Fruit fly (Drosophila melanogaster) whole organism, embryonic: ENCODE measurements around the gene Nup358.

Source experiments
- CG1024 ChIP-seq: fragments of 200-800 bp; sonication (Bioruptor generic); IDR thresholded peaks from 2 replicates; pipeline ENCODE4 v1.3.6; 2022; ENCODE audit warnings: missing biosample characterization, missing genetic modification characterization
- CG11456 ChIP-seq: fragments of 200-800 bp; sonication (Bioruptor generic); IDR thresholded peaks from 3 replicates; pipeline ENCODE4 v1.3.6; 2022; ENCODE audit warnings: missing biosample characterization, missing genetic modification characterization
- CG11723 ChIP-seq: fragments of 200-800 bp; sonication (Bioruptor generic); optimal IDR thresholded peaks from 2 replicates; lab custom pipeline; 2017; ENCODE audit warnings: missing biosample characterization, mild to moderate bottlenecking, missing genetic modification characterization
- CG13894 ChIP-seq: fragments of 200-800 bp; sonication (Bioruptor generic); optimal IDR thresholded peaks from 3 replicates; lab custom pipeline; 2018; ENCODE audit warnings: missing biosample characterization, mild to moderate bottlenecking, missing genetic modification characterization, moderate library complexity
- CG14441 ChIP-seq: fragments of 200-800 bp; sonication (Bioruptor generic); IDR thresholded peaks from 2 replicates; pipeline ENCODE4 v1.3.6; 2022; ENCODE audit warnings: missing biosample characterization, missing genetic modification characterization
- CG15269 ChIP-seq: fragments of 200-800 bp; sonication (Bioruptor generic); optimal IDR thresholded peaks from 2 replicates; lab custom pipeline; 2018; ENCODE audit warnings: missing biosample characterization, mild to moderate bottlenecking, missing genetic modification characterization, moderate library complexity
- CG1529 ChIP-seq: fragments of 200-800 bp; sonication (Bioruptor generic); optimal IDR thresholded peaks from 3 replicates; lab custom pipeline; 2018; ENCODE audit warnings: missing biosample characterization, missing genetic modification characterization
- CG1602 ChIP-seq: fragments of 200-800 bp; sonication (Bioruptor generic); optimal IDR thresholded peaks from 3 replicates; lab custom pipeline; 2016; ENCODE audit warnings: missing biosample characterization, missing genetic modification characterization
- CG16863 ChIP-seq: fragments of 200-800 bp; sonication (Bioruptor generic); optimal IDR thresholded peaks from 3 replicates; lab custom pipeline; 2016; ENCODE audit warnings: missing biosample characterization, missing genetic modification characterization
- CG17612 ChIP-seq: fragments of 200-800 bp; sonication (Bioruptor generic); IDR thresholded peaks from 2 replicates; pipeline ENCODE4 v1.3.6; 2022; ENCODE audit warnings: missing biosample characterization, missing genetic modification characterization
- CG18476 ChIP-seq: fragments of 200-800 bp; sonication (Bioruptor generic); optimal IDR thresholded peaks from 2 replicates; lab custom pipeline; 2016; ENCODE audit warnings: missing biosample characterization, mild to moderate bottlenecking, missing genetic modification characterization
- CG18764 ChIP-seq: fragments of 200-800 bp; sonication (Bioruptor generic); optimal IDR thresholded peaks from 3 replicates; lab custom pipeline; 2016; ENCODE audit warnings: missing biosample characterization, missing genetic modification characterization
- CG30403 ChIP-seq: fragments of 200-800 bp; sonication (Bioruptor generic); optimal IDR thresholded peaks from 3 replicates; lab custom pipeline; 2016; ENCODE audit warnings: missing biosample characterization, missing genetic modification characterization
- CG34376 ChIP-seq: fragments of 200-800 bp; sonication (Bioruptor generic); optimal IDR thresholded peaks from 2 replicates; lab custom pipeline; 2018; ENCODE audit warnings: missing biosample characterization, mild to moderate bottlenecking, missing genetic modification characterization
- CG42726 ChIP-seq: fragments of 200-800 bp; sonication (Bioruptor generic); IDR thresholded peaks from 2 replicates; pipeline ENCODE4 v1.3.6; 2022; ENCODE audit warnings: missing biosample characterization, missing genetic modification characterization; ENCODE audit not compliant: partially characterized antibody
- CG7987 ChIP-seq: fragments of 200-800 bp; sonication (Bioruptor generic); optimal IDR thresholded peaks from 2 replicates; lab custom pipeline; 2018; ENCODE audit warnings: missing biosample characterization, mild to moderate bottlenecking, missing genetic modification characterization, moderate library complexity
- CG8089 ChIP-seq: fragments of 200-800 bp; sonication (Bioruptor generic); optimal IDR thresholded peaks from 3 replicates; lab custom pipeline; 2016; ENCODE audit warnings: missing biosample characterization, missing genetic modification characterization
- Camta ChIP-seq: fragments of 200-800 bp; sonication (Bioruptor generic); optimal IDR thresholded peaks from 2 replicates; lab custom pipeline; 2016; ENCODE audit warnings: missing biosample characterization, missing genetic modification characterization
- D19A ChIP-seq: fragments of 200-800 bp; optimal IDR thresholded peaks from 3 replicates; lab custom pipeline; 2019; ENCODE audit warnings: missing biosample characterization, mild to moderate bottlenecking, missing genetic modification characterization, moderate library complexity
- Dfd ChIP-seq, 2 experiments: fragments of >200 bp; optimal IDR thresholded peaks; 2 replicates each; lab custom pipeline; 2017; ENCODE audit warnings: missing biosample characterization in 2 of 2, missing genetic modification characterization in 2 of 2
- Dll ChIP-seq: fragments of 200-800 bp; sonication (Bioruptor generic); IDR thresholded peaks from 4 replicates; pipeline ENCODE4 v1.3.6; 2022; ENCODE audit warnings: missing biosample characterization, missing genetic modification characterization; ENCODE audit not compliant: partially characterized antibody
- Dref ChIP-seq: fragments of 200-800 bp; sonication (Bioruptor generic); IDR thresholded peaks from 2 replicates; pipeline ENCODE4 v1.3.6; 2022; ENCODE audit warnings: missing biosample characterization, missing genetic modification characterization
- H15 ChIP-seq: fragments of 200-800 bp; sonication (Bioruptor generic); IDR thresholded peaks from 3 replicates; pipeline ENCODE4 v1.3.6; 2022; ENCODE audit warnings: missing biosample characterization, missing genetic modification characterization
- HLH4C ChIP-seq: fragments of 200-800 bp; sonication (Bioruptor generic); IDR thresholded peaks from 3 replicates; pipeline ENCODE4 v1.3.6; 2022; ENCODE audit warnings: missing biosample characterization, missing genetic modification characterization; ENCODE audit not compliant: partially characterized antibody
- Max ChIP-seq: fragments of 200-800 bp; sonication (Bioruptor generic); optimal IDR thresholded peaks from 2 replicates; lab custom pipeline; 2016; ENCODE audit warnings: missing biosample characterization, mild to moderate bottlenecking, missing genetic modification characterization
- Nf-YA ChIP-seq: fragments of 200-800 bp; sonication (Bioruptor generic); IDR thresholded peaks from 2 replicates; pipeline ENCODE4 v1.3.6; 2022; ENCODE audit warnings: missing biosample characterization, missing genetic modification characterization
- Oli ChIP-seq: fragments of 200-800 bp; sonication (Bioruptor generic); optimal IDR thresholded peaks from 2 replicates; lab custom pipeline; 2018; ENCODE audit warnings: missing biosample characterization, mild to moderate bottlenecking, missing genetic modification characterization, moderate library complexity
- PHDP ChIP-seq: fragments of 200-800 bp; sonication (Bioruptor generic); optimal IDR thresholded peaks from 3 replicates; lab custom pipeline; 2018; ENCODE audit warnings: missing biosample characterization, mild to moderate bottlenecking, missing genetic modification characterization, moderate library complexity
- Rfx ChIP-seq: fragments of 200-800 bp; sonication (Bioruptor generic); IDR thresholded peaks from 2 replicates; pipeline ENCODE4 v1.3.6; 2022; ENCODE audit warnings: missing biosample characterization, missing genetic modification characterization
- ab ChIP-seq: fragments of 200-800 bp; sonication (Bioruptor generic); optimal IDR thresholded peaks from 2 replicates; lab custom pipeline; 2016; ENCODE audit warnings: missing biosample characterization, missing genetic modification characterization
- ato ChIP-seq: fragments of 200-800 bp; sonication (Bioruptor generic); IDR thresholded peaks from 2 replicates; pipeline ENCODE4 v1.3.6; 2022; ENCODE audit warnings: missing biosample characterization, missing genetic modification characterization; ENCODE audit not compliant: partially characterized antibody
- az2 ChIP-seq: fragments of 200-800 bp; sonication (Bioruptor generic); optimal IDR thresholded peaks from 3 replicates; lab custom pipeline; 2016; ENCODE audit warnings: missing biosample characterization, missing genetic modification characterization
- caup ChIP-seq: fragments of 200-800 bp; sonication (Bioruptor generic); optimal IDR thresholded peaks from 3 replicates; lab custom pipeline; 2017; ENCODE audit warnings: missing biosample characterization, mild to moderate bottlenecking, missing genetic modification characterization, moderate library complexity; ENCODE audit not compliant: severe bottlenecking
- corto ChIP-seq: fragments of 200-800 bp; sonication (Bioruptor generic); optimal IDR thresholded peaks from 2 replicates; lab custom pipeline; 2016; ENCODE audit warnings: missing biosample characterization, mild to moderate bottlenecking, missing genetic modification characterization, moderate library complexity
- dm ChIP-seq: fragments of 200-800 bp; sonication (Bioruptor generic); optimal IDR thresholded peaks from 3 replicates; lab custom pipeline; 2016; ENCODE audit warnings: missing biosample characterization, missing genetic modification characterization
- dmrt11E ChIP-seq: fragments of 200-800 bp; sonication (Bioruptor generic); optimal IDR thresholded peaks from 3 replicates; lab custom pipeline; 2018; ENCODE audit warnings: missing biosample characterization, mild to moderate bottlenecking, missing genetic modification characterization, moderate library complexity
- exex ChIP-seq: fragments of 200-800 bp; sonication (Bioruptor generic); optimal IDR thresholded peaks from 4 replicates; lab custom pipeline; 2018; ENCODE audit warnings: missing biosample characterization, mild to moderate bottlenecking, missing genetic modification characterization, moderate library complexity
- hbn ChIP-seq: fragments of 200-800 bp; sonication (Bioruptor generic); IDR thresholded peaks from 2 replicates; pipeline ENCODE4 v1.3.6; 2022; ENCODE audit warnings: missing biosample characterization, missing genetic modification characterization; ENCODE audit not compliant: partially characterized antibody
- inv ChIP-seq: fragments of 200-800 bp; sonication (Bioruptor generic); IDR thresholded peaks from 2 replicates; pipeline ENCODE4 v1.3.6; 2022; ENCODE audit warnings: missing biosample characterization, missing genetic modification characterization; ENCODE audit not compliant: partially characterized antibody
- knrl ChIP-seq: fragments of 200-800 bp; sonication (Bioruptor generic); IDR thresholded peaks from 3 replicates; pipeline ENCODE4 v1.3.6; 2022; ENCODE audit warnings: missing biosample characterization, missing genetic modification characterization; ENCODE audit not compliant: partially characterized antibody
- nom ChIP-seq: fragments of 200-800 bp; sonication (Bioruptor generic); optimal IDR thresholded peaks from 2 replicates; lab custom pipeline; 2017; ENCODE audit warnings: missing biosample characterization, missing genetic modification characterization, mild to moderate bottlenecking, moderate library complexity, missing genetic modification reagents
- pfk ChIP-seq: fragments of 200-800 bp; sonication (Bioruptor generic); optimal IDR thresholded peaks from 2 replicates; lab custom pipeline; 2018; ENCODE audit warnings: missing biosample characterization, mild to moderate bottlenecking, missing genetic modification characterization, moderate library complexity
- sc ChIP-seq, 3 experiments: fragments of >200 bp in 2 of 3; fragments of 200-800 bp in 1 of 3; sonication (Bioruptor generic) in 1 of 3; optimal IDR thresholded peaks; 2 replicates in 2 of 3; 3 replicates in 1 of 3; lab custom pipeline; 2017; ENCODE audit warnings: mild to moderate bottlenecking in 1 of 3, missing biosample characterization in 1 of 3, missing genetic modification characterization in 1 of 3, missing genetic modification reagents in 1 of 3
- sens-2 ChIP-seq: fragments of 200-800 bp; sonication (Bioruptor generic); IDR thresholded peaks from 2 replicates; pipeline ENCODE4 v1.3.6; 2022; ENCODE audit warnings: missing biosample characterization, missing genetic modification characterization
- seq ChIP-seq: fragments of 200-800 bp; sonication (Bioruptor generic); IDR thresholded peaks from 2 replicates; pipeline ENCODE4 v1.3.6; 2022; ENCODE audit warnings: missing biosample characterization, missing genetic modification characterization
- trh ChIP-seq: fragments of 200-800 bp; sonication (Bioruptor generic); optimal IDR thresholded peaks from 2 replicates; lab custom pipeline; 2016; ENCODE audit warnings: missing biosample characterization, missing genetic modification characterization
- tx ChIP-seq: fragments of 200-800 bp; sonication (Bioruptor generic); optimal IDR thresholded peaks from 2 replicates; lab custom pipeline; 2016; ENCODE audit warnings: missing biosample characterization, missing genetic modification characterization
- usp ChIP-seq: fragments of >200 bp; optimal IDR thresholded peaks from 2 replicates; lab custom pipeline; 2017; ENCODE audit warnings: missing biosample characterization, missing genetic modification characterization

The Nup358 gene

DNA sequence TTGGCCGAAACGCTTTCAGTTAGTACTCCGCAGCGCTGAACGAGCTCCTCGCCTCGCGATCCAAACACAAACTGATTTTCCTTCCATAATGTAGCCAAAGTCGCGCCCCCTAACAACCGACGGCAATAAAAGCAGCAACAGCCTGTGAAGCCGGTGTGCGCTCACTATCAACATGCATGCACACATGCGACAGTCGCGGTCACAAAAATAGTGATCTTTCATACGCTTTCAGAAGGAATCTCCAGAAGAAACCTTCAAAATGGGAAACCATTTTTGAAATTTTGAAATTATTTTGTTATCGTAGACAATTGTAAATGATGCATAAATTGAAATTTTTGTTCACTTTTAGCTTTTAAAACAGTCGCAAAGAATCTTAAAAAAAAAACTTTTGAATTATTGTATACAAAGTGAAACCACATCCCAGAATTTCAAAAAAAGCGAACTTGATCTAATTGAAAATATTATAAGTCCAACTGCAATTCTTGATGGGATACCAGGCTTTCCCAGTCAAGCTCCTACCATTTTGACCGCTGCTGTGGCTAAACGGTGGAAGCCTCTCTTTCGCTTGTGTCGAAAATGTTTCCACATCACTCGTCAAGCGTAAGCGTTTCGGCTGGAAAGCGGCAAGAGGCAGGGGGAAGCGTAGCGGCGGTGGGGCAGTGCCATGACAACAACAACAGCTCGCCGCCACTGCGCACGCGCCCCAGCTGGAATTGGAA, 16.7 kb upstream of the Nup358 start, which contains the start of gene Cad96Cb (continued):
- TF ChIP-seq CG16863 (peak; percentile 82), PHDP (tag; lab: Kevin White, UChicago) (peak; percentile 19), CG17612 (no peak), CG11456 (GFP tag; lab: Robert Waterston, UW) (no peak), ab (GFP tag; lab: Kevin White, UChicago) (peak; percentile 66), pfk (GFP tag; lab: Kevin White, UChicago) (no peak), hbn (no peak), knrl (GFP tag; lab: Robert Waterston, UW) (no peak), sens-2 (GFP tag; lab: Robert Waterston, UW) (no peak), corto (GFP tag; lab: Kevin White, UChicago) (peak; percentile 31), az2 (GFP tag; lab: Kevin White, UChicago) (peak; percentile 85), CG11723 (GFP tag; lab: Kevin White, UChicago) (peak; percentile 80), sc (optimal IDR thresholded peaks at IDR 0.05; lab: Kevin White, UChicago) (no peak), sc (GFP tag; optimal IDR thresholded peaks at IDR 0.05; lab: Kevin White, UChicago) (peak; percentile 87), ato (GFP tag; lab: Robert Waterston, UW) (no peak), CG42726 (GFP tag; lab: Robert Waterston, UW) (no peak), exex (tag; lab: Kevin White, UChicago) (no peak), CG18764 (GFP tag; lab: Kevin White, UChicago) (peak; percentile 76), CG15269 (peak; percentile 73), Max (GFP tag; lab: Kevin White, UChicago) (peak; percentile 78), HLH4C (GFP tag; lab: Robert Waterston, UW) (no peak), CG8089 (GFP tag; lab: Kevin White, UChicago) (peak; percentile 70), H15 (GFP tag; lab: Robert Waterston, UW) (peak; percentile 64; the same call in 1 of the 3 replicates), dm (GFP tag; lab: Kevin White, UChicago) (peak; percentile 68), tx (peak; percentile 75), D19A (tag; lab: Kevin White, UChicago) (peak; percentile 84), Oli (tag; lab: Kevin White, UChicago) (peak; percentile 90), nom (GFP tag; lab: Kevin White, UChicago) (peak; percentile 81), trh (peak; percentile 6), CG18476 (GFP tag; lab: Kevin White, UChicago) (peak; percentile 80), CG14441 (GFP tag; lab: Robert Waterston, UW) (0 out of 2 replicates have a peak, but pooled peaks have one; percentile 11), CG1529 (GFP tag; lab: Kevin White, UChicago) (peak; percentile 84), CG1602 (GFP tag; lab: Kevin White, UChicago) (peak; percentile 73), seq (GFP tag; lab: Robert Waterston, UW) (peak; percentile 60), Dref (GFP tag; lab: Robert Waterston, UW) (no peak), CG13894 (no peak), inv (GFP tag; lab: Robert Waterston, UW) (no peak), usp (GFP tag; lab: Kevin White, UChicago) (no peak), CG7987 (GFP tag; lab: Kevin White, UChicago) (no peak), CG1024 (GFP tag; lab: Robert Waterston, UW) (0 out of 2 replicates have a peak, but pooled peaks have one; percentile 12), CG34376 (peak; percentile 1), Dfd (GFP tag; optimal IDR thresholded peaks at IDR 0.05; lab: Kevin White, UChicago) (no peak), dmrt11E (tag; lab: Kevin White, UChicago) (peak; percentile 89), CG30403 (GFP tag; lab: Kevin White, UChicago) (peak; percentile 92), Rfx (GFP tag; lab: Robert Waterston, UW) (peak; percentile 12), Dll (0 out of 4 replicates have a peak, but pooled peaks have one; percentile 21), Camta (GFP tag; lab: Kevin White, UChicago) (peak; percentile 86), caup (peak; percentile 66), Nf-YA (GFP tag; lab: Robert Waterston, UW) (no peak)
